Worm (Caenorhabditis elegans) whole organism, L4/young adult: ENCODE results near the gene inx-7.

Source experiments
- W03F9.2 ChIP-seq: fragments of 150-350 bp; optimal IDR thresholded peaks from 2 replicates; lab custom pipeline; 2014; ENCODE audit warnings: missing biosample characterization, missing genetic modification characterization
- dao-5 ChIP-seq: sonication (generic microtip); optimal IDR thresholded peaks from 2 replicates; lab custom pipeline; 2016; ENCODE audit warnings: missing genotype, missing genetic modification characterization, moderate library complexity, missing compliant biosample characterization
- him-1 ChIP-seq: sonication (generic microtip); optimal IDR thresholded peaks from 2 replicates; lab custom pipeline; 2016; ENCODE audit warnings: missing genotype, missing genetic modification reagents, missing genetic modification characterization, missing compliant biosample characterization

DNA sequence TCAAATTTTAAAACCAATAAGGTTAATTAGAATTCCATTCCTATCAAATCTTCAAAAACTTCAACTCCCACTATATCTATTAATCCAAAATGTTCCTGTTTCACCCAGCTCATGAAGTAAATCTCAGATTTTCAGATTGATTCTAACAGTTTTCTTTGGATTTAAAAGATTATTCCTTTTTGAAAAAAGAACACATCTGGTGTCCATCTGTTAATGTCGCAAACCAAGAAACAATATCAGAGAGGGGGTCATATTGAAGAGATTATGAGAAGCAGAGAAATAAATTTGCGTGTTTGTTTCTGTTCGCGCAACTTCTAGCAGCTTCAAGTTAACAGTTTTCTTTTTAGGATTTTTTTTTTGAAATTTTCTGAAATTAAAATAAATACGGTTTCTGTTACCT lies 17.5 kb downstream of the inx-7 start:
- TF ChIP-seq dao-5 (tag; lab: Kevin White, UChicago) (no peak), him-1 (tag; lab: Kevin White, UChicago) (no peak), W03F9.2 (tag; lab: Kevin White, UChicago) (no peak)
